Fruit fly (Drosophila melanogaster) whole organism, embryonic: ENCODE data around the gene ebo.
A peak's percentile ranks its signal among the peaks of the same experiment; 100 is the strongest.

ENCODE experiments used
- BEAF-32 ChIP-seq: fragments of 200-800 bp; sonication (Bioruptor generic); optimal IDR thresholded peaks from 3 replicates; lab custom pipeline; 2017; ENCODE audit warnings: missing biosample characterization, missing genetic modification characterization, mild to moderate bottlenecking, moderate library complexity, missing genetic modification reagents
- CG10543 ChIP-seq: fragments of 200-800 bp; sonication (Bioruptor generic); optimal IDR thresholded peaks from 3 replicates; lab custom pipeline; 2017; ENCODE audit warnings: missing biosample characterization, mild to moderate bottlenecking, missing genetic modification characterization, moderate library complexity
- CG11085 ChIP-seq: fragments of 200-800 bp; sonication (Bioruptor generic); IDR thresholded peaks from 2 replicates; pipeline ENCODE4 v1.3.6; 2022; ENCODE audit warnings: missing biosample characterization, missing genetic modification characterization
- CG11093 ChIP-seq: fragments of 200-800 bp; sonication (Bioruptor generic); IDR thresholded peaks from 3 replicates; pipeline ENCODE4 v1.3.6; 2022; ENCODE audit warnings: missing biosample characterization, missing genetic modification characterization
- CG1529 ChIP-seq: fragments of 200-800 bp; sonication (Bioruptor generic); optimal IDR thresholded peaks from 3 replicates; lab custom pipeline; 2018; ENCODE audit warnings: missing biosample characterization, missing genetic modification characterization
- CG1603 ChIP-seq: fragments of 200-800 bp; sonication (Bioruptor generic); optimal IDR thresholded peaks from 2 replicates; lab custom pipeline; 2019; ENCODE audit warnings: missing biosample characterization, mild to moderate bottlenecking, missing genetic modification characterization, moderate library complexity
- CG17361 ChIP-seq: fragments of 200-800 bp; sonication (Bioruptor generic); IDR thresholded peaks from 3 replicates; pipeline ENCODE4 v1.3.6; 2022; ENCODE audit warnings: missing biosample characterization, missing genetic modification characterization
- CG18262 ChIP-seq: fragments of 200-800 bp; optimal IDR thresholded peaks from 3 replicates; lab custom pipeline; 2019; ENCODE audit warnings: missing biosample characterization, mild to moderate bottlenecking, missing genetic modification characterization, moderate library complexity
- CG2712 ChIP-seq: fragments of 200-800 bp; optimal IDR thresholded peaks from 3 replicates; lab custom pipeline; 2019; ENCODE audit warnings: missing biosample characterization, mild to moderate bottlenecking, missing genetic modification characterization, moderate library complexity
- CG2875 ChIP-seq: fragments of 200-800 bp; sonication (Bioruptor generic); optimal IDR thresholded peaks from 2 replicates; lab custom pipeline; 2017; ENCODE audit warnings: missing biosample characterization, mild to moderate bottlenecking, missing genetic modification characterization, missing genetic modification reagents
- CG3065 ChIP-seq: fragments of 200-800 bp; sonication (Bioruptor generic); optimal IDR thresholded peaks from 2 replicates; lab custom pipeline; 2016; ENCODE audit warnings: missing biosample characterization, missing genetic modification characterization
- CG34224 ChIP-seq: fragments of 200-800 bp; sonication (Bioruptor generic); IDR thresholded peaks from 3 replicates; pipeline ENCODE4 v1.3.6; 2022; ENCODE audit warnings: missing biosample characterization, missing genetic modification characterization; ENCODE audit not compliant: partially characterized antibody
- CG34376 ChIP-seq: fragments of 200-800 bp; sonication (Bioruptor generic); optimal IDR thresholded peaks from 2 replicates; lab custom pipeline; 2018; ENCODE audit warnings: missing biosample characterization, mild to moderate bottlenecking, missing genetic modification characterization
- CG4360 ChIP-seq: fragments of 200-800 bp; sonication (Bioruptor generic); IDR thresholded peaks from 2 replicates; pipeline ENCODE4 v1.3.6; 2022; ENCODE audit warnings: missing biosample characterization, missing genetic modification characterization
- CG6765 ChIP-seq: fragments of 200-800 bp; sonication (Bioruptor generic); optimal IDR thresholded peaks from 3 replicates; lab custom pipeline; 2017; ENCODE audit warnings: missing biosample characterization, mild to moderate bottlenecking, missing genetic modification characterization
- CG8388 ChIP-seq: fragments of 200-800 bp; sonication (Bioruptor generic); optimal IDR thresholded peaks from 2 replicates; lab custom pipeline; 2019; ENCODE audit warnings: missing biosample characterization, mild to moderate bottlenecking, missing genetic modification characterization, moderate library complexity
- CG8478 ChIP-seq: fragments of >200 bp; optimal IDR thresholded peaks from 2 replicates; lab custom pipeline; 2018
- D19A ChIP-seq: fragments of 200-800 bp; optimal IDR thresholded peaks from 3 replicates; lab custom pipeline; 2019; ENCODE audit warnings: missing biosample characterization, mild to moderate bottlenecking, missing genetic modification characterization, moderate library complexity
- Elba2 ChIP-seq: fragments of 200-800 bp; sonication (Bioruptor generic); optimal IDR thresholded peaks from 3 replicates; lab custom pipeline; 2016; ENCODE audit warnings: missing biosample characterization, missing genetic modification characterization
- Ets65A ChIP-seq: fragments of 200-800 bp; sonication (Bioruptor generic); peaks from one replicate; lab custom pipeline; 2016; ENCODE audit warnings: missing biosample characterization, missing genetic modification characterization
- Jarid2 ChIP-seq: fragments of 200-800 bp; sonication (Bioruptor generic); optimal IDR thresholded peaks from 3 replicates; lab custom pipeline; 2017; ENCODE audit warnings: mild to moderate bottlenecking, missing biosample characterization, missing genetic modification reagents, missing genetic modification characterization
- Med ChIP-seq: fragments of 200-800 bp; sonication (Bioruptor generic); peaks from one replicate; lab custom pipeline; 2016; ENCODE audit warnings: missing biosample characterization, missing genetic modification characterization, mild to moderate bottlenecking, inconsistent platforms, moderate library complexity
- Pdp1 ChIP-seq, 2 experiments: fragments of 200-800 bp; sonication (Bioruptor generic); optimal IDR thresholded peaks; 3 replicates each; lab custom pipeline; 2016; ENCODE audit warnings: missing biosample characterization in 2 of 2, missing genetic modification characterization in 2 of 2, mild to moderate bottlenecking in 1 of 2, moderate library complexity in 1 of 2
- Scr ChIP-seq: fragments of 200-800 bp; sonication (Bioruptor generic); IDR thresholded peaks from 2 replicates; pipeline ENCODE4 v1.3.6; 2022; ENCODE audit warnings: missing biosample characterization, missing genetic modification characterization; ENCODE audit not compliant: partially characterized antibody
- Side ChIP-seq: fragments of 200-800 bp; sonication (Bioruptor generic); optimal IDR thresholded peaks from 2 replicates; lab custom pipeline; 2016; ENCODE audit warnings: missing biosample characterization, missing genetic modification characterization
- Xbp1 ChIP-seq: fragments of 200-800 bp; sonication (Bioruptor generic); optimal IDR thresholded peaks from 3 replicates; lab custom pipeline; 2016; ENCODE audit warnings: missing biosample characterization, mild to moderate bottlenecking, missing genetic modification characterization
- bsh ChIP-seq, 2 experiments: fragments of 200-800 bp; sonication (Bioruptor generic); optimal IDR thresholded peaks; 2 replicates each; lab custom pipeline; 2017 to 2018; ENCODE audit warnings: mild to moderate bottlenecking in 2 of 2, missing biosample characterization in 2 of 2, missing genetic modification characterization in 2 of 2, moderate library complexity in 1 of 2
- btn ChIP-seq: fragments of 200-800 bp; sonication (Bioruptor generic); optimal IDR thresholded peaks from 2 replicates; lab custom pipeline; 2016; ENCODE audit warnings: missing biosample characterization, missing genetic modification characterization
- cg ChIP-seq: fragments of 200-800 bp; sonication (Bioruptor generic); optimal IDR thresholded peaks from 3 replicates; lab custom pipeline; 2019; ENCODE audit warnings: missing biosample characterization, mild to moderate bottlenecking, missing genetic modification characterization, moderate library complexity
- ci ChIP-seq: fragments of 200-800 bp; sonication (Bioruptor generic); IDR thresholded peaks from 3 replicates; pipeline ENCODE4 v1.3.6; 2022; ENCODE audit warnings: missing biosample characterization, missing genetic modification characterization
- croc ChIP-seq: fragments of 200-800 bp; sonication (Bioruptor generic); conservative IDR thresholded peaks from 3 replicates; pipeline ENCODE4 v1.3.6; 2022; ENCODE audit warnings: missing biosample characterization, missing genetic modification characterization
- eve ChIP-seq, 2 experiments: fragments of >200 bp; optimal IDR thresholded peaks; 2 replicates each; lab custom pipeline; 2017; ENCODE audit warnings: missing biosample characterization in 2 of 2, missing genetic modification characterization in 2 of 2
- ftz-f1 ChIP-seq: fragments of 200-800 bp; sonication (Bioruptor generic); optimal IDR thresholded peaks from 2 replicates; lab custom pipeline; 2016; ENCODE audit warnings: missing biosample characterization, missing genetic modification characterization
- gem ChIP-seq: fragments of 200-800 bp; sonication (Bioruptor generic); optimal IDR thresholded peaks from 2 replicates; lab custom pipeline; 2019; ENCODE audit warnings: missing biosample characterization, mild to moderate bottlenecking, missing genetic modification characterization, moderate library complexity
- ind ChIP-seq: fragments of 200-800 bp; sonication (Bioruptor generic); optimal IDR thresholded peaks from 3 replicates; lab custom pipeline; 2016; ENCODE audit warnings: missing biosample characterization, missing genetic modification characterization
- inv ChIP-seq: fragments of 200-800 bp; sonication (Bioruptor generic); IDR thresholded peaks from 2 replicates; pipeline ENCODE4 v1.3.6; 2022; ENCODE audit warnings: missing biosample characterization, missing genetic modification characterization; ENCODE audit not compliant: partially characterized antibody
- lbe ChIP-seq: fragments of 200-800 bp; sonication (Bioruptor generic); optimal IDR thresholded peaks from 2 replicates; lab custom pipeline; 2016; ENCODE audit warnings: missing biosample characterization, mild to moderate bottlenecking, missing genetic modification characterization
- lilli ChIP-seq: fragments of 200-800 bp; sonication (Bioruptor generic); optimal IDR thresholded peaks from 3 replicates; lab custom pipeline; 2016; ENCODE audit warnings: missing biosample characterization, missing genetic modification characterization
- sens ChIP-seq: fragments of 200-800 bp; sonication (Bioruptor generic); peaks from one replicate; lab custom pipeline; 2016; ENCODE audit warnings: missing biosample characterization, missing genetic modification characterization
- sug ChIP-seq: fragments of 200-800 bp; optimal IDR thresholded peaks from 2 replicates; lab custom pipeline; 2019; ENCODE audit warnings: missing biosample characterization, mild to moderate bottlenecking, missing genetic modification characterization, moderate library complexity
- toy ChIP-seq: fragments of 200-800 bp; sonication (Bioruptor generic); IDR thresholded peaks from 2 replicates; pipeline ENCODE4 v1.3.6; 2022; ENCODE audit warnings: missing biosample characterization, missing genetic modification characterization
- zf30C ChIP-seq: fragments of 200-800 bp; sonication (Bioruptor generic); optimal IDR thresholded peaks from 3 replicates; lab custom pipeline; 2018; ENCODE audit warnings: missing biosample characterization, mild to moderate bottlenecking, missing genetic modification characterization

The ebo gene

dm6 chrX:512527-512926 lies 36.1 kb upstream of the ebo start:
- TF ChIP-seq Med (GFP tag; lab: Kevin White, UChicago) (peak; percentile 48), BEAF-32 (GFP tag; lab: Kevin White, UChicago) (no peak), CG2712 (tag; lab: Kevin White, UChicago) (peak; percentile 10), CG1603 (tag; lab: Kevin White, UChicago) (peak; percentile 11), cg (GFP tag; lab: Kevin White, UChicago) (peak; percentile 15), CG3065 (GFP tag; lab: Kevin White, UChicago) (no peak), ind (GFP tag; lab: Kevin White, UChicago) (peak; percentile 5), zf30C (GFP tag; lab: Kevin White, UChicago) (peak; percentile 64), Side (GFP tag; lab: Kevin White, UChicago) (peak; percentile 6), CG1529 (GFP tag; lab: Kevin White, UChicago) (no peak), Ets65A (peak; percentile 89), lilli (GFP tag; lab: Kevin White, UChicago) (peak; percentile 4), btn (GFP tag; lab: Kevin White, UChicago) (no peak), D19A (tag; lab: Kevin White, UChicago) (peak; percentile 6), CG6765 (GFP tag; lab: Kevin White, UChicago) (no peak), CG17361 (GFP tag; lab: Robert Waterston, UW) (0 out of 3 replicates have a peak, but pooled peaks have one; percentile 13), gem (tag; lab: Kevin White, UChicago) (peak; percentile 25), bsh (GFP tag; optimal IDR thresholded peaks at IDR 0.05; lab: Kevin White, UChicago) (peak in 1 of 2 experiments; percentile 40), Jarid2 (GFP tag; lab: Kevin White, UChicago) (no peak), ci (GFP tag; lab: Robert Waterston, UW) (0 out of 3 replicates have a peak, but pooled peaks have one; percentile 16), sens (GFP tag; lab: Kevin White, UChicago) (peak; percentile 83), Xbp1 (GFP tag; lab: Kevin White, UChicago) (peak; percentile 6), eve (GFP tag; optimal IDR thresholded peaks at IDR 0.05; lab: Kevin White, UChicago) (peak in 1 of 2 experiments; percentile 37), CG4360 (GFP tag; lab: Robert Waterston, UW) (0 out of 2 replicates have a peak, but pooled peaks have one; percentile 8)

- peak; percentile 8 for TF ChIP-seq lbe
- TF ChIP-seq CG8478 (lab: Kevin White, UChicago), result no peak
- peak; percentile 68 for TF ChIP-seq sug (tag; lab: Kevin White, UChicago)
- TF ChIP-seq croc, result no peak
- TF ChIP-seq CG8388, result no peak
- peak; percentile 17 for TF ChIP-seq CG34376 (GFP tag; lab: Kevin White, UChicago)
- no peak for TF ChIP-seq lilli (GFP tag; lab: Kevin White, UChicago)
- TF ChIP-seq, all 482 proteins: peak for 3
Measured at dm6 chrX:510528-510927, 34.1 kb upstream of the ebo start.

- TF ChIP-seq CG10543 (GFP tag; lab: Kevin White, UChicago) (peak; percentile 3), toy (GFP tag; lab: Robert Waterston, UW) (no peak), CG2875 (GFP tag; lab: Kevin White, UChicago) (no peak), CG34376 (GFP tag; lab: Kevin White, UChicago) (peak; percentile 90), Elba2 (GFP tag; lab: Kevin White, UChicago) (no peak), CG11093 (GFP tag; lab: Robert Waterston, UW) (no peak), inv (no peak), sug (tag; lab: Kevin White, UChicago) (peak; percentile 78), CG11085 (no peak), CG18262 (tag; lab: Kevin White, UChicago) (no peak), CG8478 (lab: Kevin White, UChicago) (no peak), Pdp1 (GFP tag; optimal IDR thresholded peaks at IDR 0.05; lab: Kevin White, UChicago) (peak in 1 of 2 experiments; percentile 30), ftz-f1 (GFP tag; lab: Kevin White, UChicago) (peak; percentile 23), CG34224 (no peak), Scr (GFP tag; lab: Robert Waterston, UW) (no peak)
- TF ChIP-seq, all 482 proteins: peak for 5
Measured at dm6 chrX:509117-509516, 32.7 kb upstream of the ebo start, which contains the start of gene arg. TSS of gene arg (plus strand) at chrX:509435.
